Worm (Caenorhabditis elegans) whole organism, L3 larva: ENCODE measurements around the gene Y38H8A.2.

Experiments
- aly-2 ChIP-seq: fragments of 150-350 bp; optimal IDR thresholded peaks from 2 replicates; lab custom pipeline; 2014; ENCODE audit warnings: missing biosample characterization, missing genetic modification characterization
- ceh-16 ChIP-seq: sonication (generic microtip); optimal IDR thresholded peaks from 2 replicates; lab custom pipeline; 2017; ENCODE audit warnings: missing biosample characterization, missing genetic modification characterization
- elt-3 ChIP-seq, 3 experiments: fragments of 150-350 bp in 1 of 3; sonication (generic microtip) in 2 of 3; optimal IDR thresholded peaks; 2 replicates in 2 of 3; 4 replicates in 1 of 3; lab custom pipeline; 2014 to 2017; ENCODE audit warnings: missing biosample characterization in 3 of 3, missing genetic modification characterization in 3 of 3
- lin-15B ChIP-seq: fragments of 150-350 bp; optimal IDR thresholded peaks from 2 replicates; lab custom pipeline; 2014; ENCODE audit warnings: missing biosample characterization, missing genetic modification characterization

ce11 chrIV:13510049-13510448, 35.8 kb downstream of the Y38H8A.2 start:
- TF ChIP-seq ceh-16 (tag; lab: Kevin White, UChicago), result no peak
- TF ChIP-seq aly-2 (tag; lab: Kevin White, UChicago), result no peak
- TF ChIP-seq lin-15B (tag; lab: Kevin White, UChicago), result no peak
- no peak for TF ChIP-seq elt-3 (tag; optimal IDR thresholded peaks at IDR 0.05; lab: Kevin White, UChicago)
